Fruit fly (Drosophila melanogaster) whole organism, embryonic: ENCODE data around the gene Nelf-E.
A peak's percentile ranks its signal among the peaks of the same experiment; 100 is the strongest.

Experiments used
- CG10543 ChIP-seq: fragments of 200-800 bp; sonication (Bioruptor generic); optimal IDR thresholded peaks from 3 replicates; lab custom pipeline; 2017; ENCODE audit warnings: missing biosample characterization, mild to moderate bottlenecking, missing genetic modification characterization, moderate library complexity
- CG10979 ChIP-seq: fragments of 200-800 bp; sonication (Bioruptor generic); optimal IDR thresholded peaks from 2 replicates; lab custom pipeline; 2018; ENCODE audit warnings: missing biosample characterization, mild to moderate bottlenecking, missing genetic modification characterization, moderate library complexity
- CG11093 ChIP-seq: fragments of 200-800 bp; sonication (Bioruptor generic); IDR thresholded peaks from 3 replicates; pipeline ENCODE4 v1.3.6; 2022; ENCODE audit warnings: missing biosample characterization, missing genetic modification characterization
- CG12071 ChIP-seq: fragments of 200-800 bp; sonication (Bioruptor generic); optimal IDR thresholded peaks from 3 replicates; lab custom pipeline; 2018; ENCODE audit warnings: missing biosample characterization, mild to moderate bottlenecking, missing genetic modification characterization
- CG12769 ChIP-seq: fragments of 200-800 bp; sonication (Bioruptor generic); optimal IDR thresholded peaks from 2 replicates; lab custom pipeline; 2019; ENCODE audit warnings: missing biosample characterization, mild to moderate bottlenecking, missing genetic modification characterization, moderate library complexity
- CG13123 ChIP-seq: fragments of 200-800 bp; sonication (Bioruptor generic); optimal IDR thresholded peaks from 2 replicates; lab custom pipeline; 2016; ENCODE audit warnings: missing biosample characterization, missing genetic modification characterization
- CG15479 ChIP-seq: fragments of 200-800 bp; sonication (Bioruptor generic); optimal IDR thresholded peaks from 3 replicates; lab custom pipeline; 2019; ENCODE audit warnings: missing biosample characterization, mild to moderate bottlenecking, missing genetic modification characterization, moderate library complexity
- CG15601 ChIP-seq: fragments of 200-800 bp; sonication (Bioruptor generic); optimal IDR thresholded peaks from 3 replicates; lab custom pipeline; 2019; ENCODE audit warnings: missing biosample characterization, mild to moderate bottlenecking, missing genetic modification characterization, moderate library complexity
- CG16863 ChIP-seq: fragments of 200-800 bp; sonication (Bioruptor generic); optimal IDR thresholded peaks from 3 replicates; lab custom pipeline; 2016; ENCODE audit warnings: missing biosample characterization, missing genetic modification characterization
- CG2116 ChIP-seq: fragments of 200-800 bp; sonication (Bioruptor generic); optimal IDR thresholded peaks from 3 replicates; lab custom pipeline; 2018; ENCODE audit warnings: missing biosample characterization, mild to moderate bottlenecking, missing genetic modification characterization
- CG2712 ChIP-seq: fragments of 200-800 bp; optimal IDR thresholded peaks from 3 replicates; lab custom pipeline; 2019; ENCODE audit warnings: missing biosample characterization, mild to moderate bottlenecking, missing genetic modification characterization, moderate library complexity
- CG3407 ChIP-seq: fragments of 200-800 bp; sonication (Bioruptor generic); optimal IDR thresholded peaks from 2 replicates; lab custom pipeline; 2018; ENCODE audit warnings: missing biosample characterization, mild to moderate bottlenecking, missing genetic modification characterization
- CG6254 ChIP-seq: fragments of 200-800 bp; sonication (Bioruptor generic); optimal IDR thresholded peaks from 3 replicates; lab custom pipeline; 2017; ENCODE audit warnings: mild to moderate bottlenecking, missing biosample characterization, missing genetic modification reagents, missing genetic modification characterization
- CG6654 ChIP-seq: fragments of 200-800 bp; sonication (Bioruptor generic); optimal IDR thresholded peaks from 2 replicates; lab custom pipeline; 2017; ENCODE audit warnings: missing biosample characterization, mild to moderate bottlenecking, missing genetic modification characterization
- CG7839 ChIP-seq: fragments of 200-800 bp; sonication (Bioruptor generic); optimal IDR thresholded peaks from 3 replicates; lab custom pipeline; 2018; ENCODE audit warnings: missing biosample characterization, mild to moderate bottlenecking, missing genetic modification characterization, moderate library complexity
- CG8281 ChIP-seq: fragments of 200-800 bp; sonication (Bioruptor generic); optimal IDR thresholded peaks from 2 replicates; lab custom pipeline; 2018; ENCODE audit warnings: missing biosample characterization, mild to moderate bottlenecking, missing genetic modification characterization, moderate library complexity
- CG9797 ChIP-seq: fragments of 200-800 bp; sonication (Bioruptor generic); optimal IDR thresholded peaks from 3 replicates; lab custom pipeline; 2018; ENCODE audit warnings: missing biosample characterization, mild to moderate bottlenecking, missing genetic modification characterization
- Dad ChIP-seq: fragments of 200-800 bp; sonication (Bioruptor generic); optimal IDR thresholded peaks from 3 replicates; lab custom pipeline; 2016; ENCODE audit warnings: missing biosample characterization, missing genetic modification characterization
- Deaf1 ChIP-seq: fragments of 200-800 bp; optimal IDR thresholded peaks from 3 replicates; lab custom pipeline; 2019; ENCODE audit warnings: missing biosample characterization, mild to moderate bottlenecking, missing genetic modification characterization, moderate library complexity
- Ets97D ChIP-seq: fragments of 200-800 bp; sonication (Bioruptor generic); optimal IDR thresholded peaks from 3 replicates; lab custom pipeline; 2016; ENCODE audit warnings: missing biosample characterization, missing genetic modification characterization
- Fer2 ChIP-seq: fragments of 200-800 bp; sonication (Bioruptor generic); optimal IDR thresholded peaks from 2 replicates; lab custom pipeline; 2018; ENCODE audit warnings: missing biosample characterization, mild to moderate bottlenecking, missing genetic modification characterization, moderate library complexity
- H15 ChIP-seq: fragments of 200-800 bp; sonication (Bioruptor generic); IDR thresholded peaks from 3 replicates; pipeline ENCODE4 v1.3.6; 2022; ENCODE audit warnings: missing biosample characterization, missing genetic modification characterization
- HLH4C ChIP-seq: fragments of 200-800 bp; sonication (Bioruptor generic); IDR thresholded peaks from 3 replicates; pipeline ENCODE4 v1.3.6; 2022; ENCODE audit warnings: missing biosample characterization, missing genetic modification characterization; ENCODE audit not compliant: partially characterized antibody
- HLHmδ ChIP-seq: fragments of 200-800 bp; sonication (Bioruptor generic); optimal IDR thresholded peaks from 2 replicates; lab custom pipeline; 2018; ENCODE audit warnings: missing biosample characterization, mild to moderate bottlenecking, missing genetic modification characterization, moderate library complexity
- Hmx ChIP-seq: fragments of 200-800 bp; sonication (Bioruptor generic); optimal IDR thresholded peaks from 2 replicates; lab custom pipeline; 2016; ENCODE audit warnings: missing biosample characterization, missing genetic modification characterization
- Med ChIP-seq: fragments of 200-800 bp; sonication (Bioruptor generic); peaks from one replicate; lab custom pipeline; 2016; ENCODE audit warnings: missing biosample characterization, missing genetic modification characterization, mild to moderate bottlenecking, inconsistent platforms, moderate library complexity
- Tbp ChIP-seq: fragments of >200 bp; optimal IDR thresholded peaks from 2 replicates; lab custom pipeline; 2018; ENCODE audit warnings: missing biosample characterization, missing genetic modification characterization
- cg ChIP-seq: fragments of 200-800 bp; sonication (Bioruptor generic); optimal IDR thresholded peaks from 3 replicates; lab custom pipeline; 2019; ENCODE audit warnings: missing biosample characterization, mild to moderate bottlenecking, missing genetic modification characterization, moderate library complexity
- crol ChIP-seq: fragments of 200-800 bp; sonication (Bioruptor generic); IDR thresholded peaks from 2 replicates; pipeline ENCODE4 v1.3.6; 2022; ENCODE audit warnings: missing biosample characterization, missing genetic modification characterization
- dati ChIP-seq: fragments of 200-800 bp; sonication (Bioruptor generic); IDR thresholded peaks from 2 replicates; pipeline ENCODE4 v1.3.6; 2022; ENCODE audit warnings: missing biosample characterization, missing genetic modification characterization
- disco-r ChIP-seq: fragments of 200-800 bp; sonication (Bioruptor generic); optimal IDR thresholded peaks from 2 replicates; lab custom pipeline; 2016; ENCODE audit warnings: missing biosample characterization, missing genetic modification characterization
- eve ChIP-seq, 2 experiments: fragments of >200 bp; optimal IDR thresholded peaks; 2 replicates each; lab custom pipeline; 2017; ENCODE audit warnings: missing biosample characterization in 2 of 2, missing genetic modification characterization in 2 of 2
- fd96Cb ChIP-seq: fragments of 200-800 bp; sonication (Bioruptor generic); optimal IDR thresholded peaks from 2 replicates; lab custom pipeline; 2018; ENCODE audit warnings: missing biosample characterization, mild to moderate bottlenecking, missing genetic modification characterization, moderate library complexity
- fu2 ChIP-seq: fragments of 200-800 bp; sonication (Bioruptor generic); optimal IDR thresholded peaks from 2 replicates; lab custom pipeline; 2016; ENCODE audit warnings: missing biosample characterization, missing genetic modification characterization
- gcm ChIP-seq: fragments of 200-800 bp; sonication (Bioruptor generic); optimal IDR thresholded peaks from 2 replicates; lab custom pipeline; 2019; ENCODE audit warnings: missing biosample characterization, mild to moderate bottlenecking, missing genetic modification characterization, moderate library complexity
- gsb ChIP-seq: fragments of 200-800 bp; sonication (Bioruptor generic); IDR thresholded peaks from 2 replicates; pipeline ENCODE4 v1.3.6; 2022; ENCODE audit warnings: missing biosample characterization, missing genetic modification characterization
- knrl ChIP-seq: fragments of 200-800 bp; sonication (Bioruptor generic); IDR thresholded peaks from 3 replicates; pipeline ENCODE4 v1.3.6; 2022; ENCODE audit warnings: missing biosample characterization, missing genetic modification characterization; ENCODE audit not compliant: partially characterized antibody
- lilli ChIP-seq: fragments of 200-800 bp; sonication (Bioruptor generic); optimal IDR thresholded peaks from 3 replicates; lab custom pipeline; 2016; ENCODE audit warnings: missing biosample characterization, missing genetic modification characterization
- odd ChIP-seq: fragments of 200-800 bp; sonication (Bioruptor generic); optimal IDR thresholded peaks from 2 replicates; lab custom pipeline; 2017; ENCODE audit warnings: missing biosample characterization, mild to moderate bottlenecking, missing genetic modification characterization
- pita ChIP-seq: fragments of 200-800 bp; sonication (Bioruptor generic); optimal IDR thresholded peaks from 2 replicates; lab custom pipeline; 2017; ENCODE audit warnings: missing biosample characterization, mild to moderate bottlenecking, missing genetic modification characterization
- scrt ChIP-seq: fragments of 200-800 bp; sonication (Bioruptor generic); optimal IDR thresholded peaks from 2 replicates; lab custom pipeline; 2018; ENCODE audit warnings: missing biosample characterization, mild to moderate bottlenecking, missing genetic modification characterization, moderate library complexity
- sd ChIP-seq: fragments of 200-800 bp; sonication (Bioruptor generic); optimal IDR thresholded peaks from 3 replicates; lab custom pipeline; 2018; ENCODE audit warnings: missing biosample characterization, mild to moderate bottlenecking, missing genetic modification characterization, moderate library complexity
- slp2 ChIP-seq: fragments of 200-800 bp; sonication (Bioruptor generic); optimal IDR thresholded peaks from 2 replicates; lab custom pipeline; 2016; ENCODE audit warnings: missing biosample characterization, missing genetic modification characterization
- so ChIP-seq: fragments of 200-800 bp; sonication (Bioruptor generic); IDR thresholded peaks from 3 replicates; pipeline ENCODE4 v1.3.6; 2022; ENCODE audit warnings: missing biosample characterization, missing genetic modification characterization
- sqz ChIP-seq: fragments of 200-800 bp; sonication (Bioruptor generic); optimal IDR thresholded peaks from 3 replicates; lab custom pipeline; 2018; ENCODE audit warnings: missing biosample characterization, mild to moderate bottlenecking, missing genetic modification characterization
- sr ChIP-seq: fragments of 200-800 bp; sonication (Bioruptor generic); IDR thresholded peaks from 3 replicates; pipeline ENCODE4 v1.3.6; 2022; ENCODE audit warnings: missing biosample characterization, missing genetic modification characterization
- stwl ChIP-seq: fragments of 200-800 bp; sonication (Bioruptor generic); optimal IDR thresholded peaks from 3 replicates; lab custom pipeline; 2018; ENCODE audit warnings: missing biosample characterization, mild to moderate bottlenecking, missing genetic modification characterization, moderate library complexity
- trem ChIP-seq: fragments of 200-800 bp; optimal IDR thresholded peaks from 3 replicates; lab custom pipeline; 2019; ENCODE audit warnings: missing biosample characterization, mild to moderate bottlenecking, missing genetic modification characterization, moderate library complexity

The Nelf-E gene

DNA sequence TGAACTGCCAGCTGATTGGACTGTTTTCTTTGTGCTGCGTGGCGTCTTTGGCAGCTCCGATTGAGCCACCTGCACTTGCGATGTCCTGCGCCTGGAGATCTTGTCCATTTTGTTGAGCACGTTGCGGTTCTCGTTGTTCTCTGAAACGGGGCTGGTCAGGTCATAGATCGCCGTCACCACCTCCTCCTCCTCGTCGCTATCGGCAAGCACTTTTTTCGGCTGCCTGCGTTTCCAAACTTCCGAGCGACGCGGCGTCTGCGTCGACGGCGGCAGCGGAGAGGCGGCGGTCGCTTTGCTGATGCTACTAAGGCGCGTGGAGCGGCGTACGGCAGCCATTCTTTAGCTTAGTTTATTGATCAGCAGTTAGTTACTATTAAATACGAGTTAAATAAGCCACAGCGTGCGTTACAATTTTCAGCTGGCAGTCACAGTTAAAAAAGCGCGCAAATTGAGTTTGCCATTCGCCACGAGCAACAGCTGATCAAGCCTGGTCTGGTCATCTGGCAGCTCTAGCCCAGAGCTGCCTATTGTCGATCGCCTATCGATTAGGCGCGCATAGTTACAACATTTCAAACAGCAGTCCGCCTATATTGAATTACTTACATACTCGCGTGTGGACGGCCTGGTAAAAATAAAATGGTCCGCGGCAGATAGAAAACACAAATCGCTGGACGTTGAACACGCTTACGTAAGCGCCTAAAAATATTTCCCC is 33.1 kb upstream of the Nelf-E start, which contains the start of gene Cdc6 (continued):
- TF ChIP-seq odd = no peak
- TF ChIP-seq CG11093 (GFP tag; lab: Robert Waterston, UW) = no peak
- no peak for TF ChIP-seq slp2
- TF ChIP-seq Hmx (GFP tag; lab: Kevin White, UChicago) = no peak
- peak; percentile 20 for TF ChIP-seq Ets97D (GFP tag; lab: Kevin White, UChicago)
- TF ChIP-seq stwl (tag; lab: Kevin White, UChicago) = peak; percentile 58
- peak; percentile 29 for TF ChIP-seq CG9797 (GFP tag; lab: Kevin White, UChicago)
- TF ChIP-seq so (GFP tag; lab: Robert Waterston, UW) = peak; percentile 60; the same call in 1 of the 3 replicates
- no peak for TF ChIP-seq CG10979 (tag; lab: Kevin White, UChicago)
- peak; percentile 12 for TF ChIP-seq CG15601
- no peak for TF ChIP-seq Tbp (GFP tag; lab: Kevin White, UChicago)
- TF ChIP-seq gcm (GFP tag; lab: Kevin White, UChicago) = no peak
- TF ChIP-seq Fer2 = no peak
- TF ChIP-seq HLH4C (GFP tag; lab: Robert Waterston, UW) = 0 out of 3 replicates have a peak, but pooled peaks have one; percentile 43
- no peak for TF ChIP-seq Dad (GFP tag; lab: Kevin White, UChicago)
- TF ChIP-seq CG2116 (GFP tag; lab: Kevin White, UChicago) = peak; percentile 99
- TF ChIP-seq CG16863 (GFP tag; lab: Kevin White, UChicago) = no peak
- peak; percentile 44 for TF ChIP-seq trem (tag; lab: Kevin White, UChicago)

DNA sequence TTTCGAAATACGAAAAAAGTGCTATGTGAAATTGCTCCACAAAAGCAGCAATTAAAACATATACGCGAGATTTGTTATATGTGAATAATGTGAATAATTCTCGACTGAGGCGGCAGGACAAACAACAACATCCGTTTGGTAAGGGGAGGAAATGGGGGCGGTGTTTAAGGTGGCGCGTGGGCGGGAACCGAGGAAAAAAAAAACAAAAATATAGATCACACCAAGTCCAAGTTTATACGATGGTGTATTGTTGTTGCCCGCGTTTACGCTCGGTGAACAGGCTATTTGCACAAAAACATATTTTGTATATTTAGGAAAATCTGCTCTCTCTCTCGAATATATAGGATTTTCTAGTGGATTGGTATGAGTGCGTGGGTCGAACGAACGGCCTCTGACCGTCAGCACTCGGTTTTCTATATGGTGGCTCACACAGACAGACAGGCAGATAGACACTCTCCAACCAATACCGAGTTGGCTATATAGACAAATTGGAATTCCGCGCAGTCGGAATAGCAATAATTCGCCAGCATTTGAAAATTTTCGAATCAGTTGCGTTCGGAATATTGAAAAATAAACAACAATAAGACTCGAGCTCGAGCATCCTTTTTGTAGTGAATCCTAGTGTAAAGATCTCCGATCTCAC is 29.1 kb upstream of the Nelf-E start:
- TF ChIP-seq CG12769 (tag; lab: Kevin White, UChicago) = peak; percentile 51
- 0 out of 2 replicates have a peak, but pooled peaks have one; percentile 11 for TF ChIP-seq crol (GFP tag; lab: Robert Waterston, UW)
- no peak for TF ChIP-seq CG15479
- peak; percentile 88 for TF ChIP-seq sd (tag; lab: Kevin White, UChicago)
- TF ChIP-seq H15 = no peak
- no peak for TF ChIP-seq scrt (GFP tag; lab: Kevin White, UChicago)
- no peak for TF ChIP-seq CG8281 (tag; lab: Kevin White, UChicago)
- peak; percentile 87 for TF ChIP-seq sr
- TF ChIP-seq HLHmδ (GFP tag; lab: Kevin White, UChicago) = no peak
- TF ChIP-seq Deaf1 (tag; lab: Kevin White, UChicago) = peak; percentile 22
- TF ChIP-seq disco-r = no peak
- peak; percentile 73 for TF ChIP-seq Med (GFP tag; lab: Kevin White, UChicago)
- no peak for TF ChIP-seq gsb
- peak; percentile 0 for TF ChIP-seq cg (GFP tag; lab: Kevin White, UChicago)
- TF ChIP-seq CG10543 = peak; percentile 65
- TF ChIP-seq CG7839 = no peak
- TF ChIP-seq, all 482 proteins: peak for 8

DNA sequence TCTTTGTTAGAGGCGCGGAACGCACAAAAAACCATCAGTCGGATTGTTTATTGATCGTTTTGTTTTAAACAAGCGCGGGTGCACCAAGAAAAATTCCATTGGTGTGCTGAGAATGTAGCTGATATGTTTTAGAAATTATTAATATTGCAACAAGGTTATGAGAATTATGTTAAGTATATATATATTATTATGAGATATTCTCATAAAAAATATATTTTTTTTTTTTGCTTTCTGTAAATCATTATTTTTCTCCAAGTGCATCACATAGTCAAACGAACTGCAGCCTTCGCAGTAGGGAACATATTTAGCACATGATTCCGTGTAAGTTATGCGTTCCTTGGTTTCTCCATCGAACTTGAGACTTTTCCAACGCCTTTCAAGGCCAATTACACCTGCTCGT is 28.3 kb upstream of the Nelf-E start:
- peak; percentile 11 for TF ChIP-seq CG3407 (GFP tag; lab: Kevin White, UChicago)
- TF ChIP-seq CG6654 (GFP tag; lab: Kevin White, UChicago) = no peak
- no peak for TF ChIP-seq CG13123 (GFP tag; lab: Kevin White, UChicago)
- TF ChIP-seq CG6254 = no peak
- no peak for TF ChIP-seq lilli (GFP tag; lab: Kevin White, UChicago)
- TF ChIP-seq CG2712 (tag; lab: Kevin White, UChicago) = peak; percentile 90
- TF ChIP-seq pita = no peak
- no peak for TF ChIP-seq dati (GFP tag; lab: Robert Waterston, UW)
- no peak for TF ChIP-seq knrl (GFP tag; lab: Robert Waterston, UW)
- peak; percentile 64 for TF ChIP-seq fd96Cb
- TF ChIP-seq fu2 (GFP tag; lab: Kevin White, UChicago) = no peak
- no peak for TF ChIP-seq CG12071
- no peak for TF ChIP-seq eve (GFP tag; optimal IDR thresholded peaks at IDR 0.05; lab: Kevin White, UChicago)
- no peak for TF ChIP-seq sqz (GFP tag; lab: Kevin White, UChicago)
